Fruit fly (Drosophila melanogaster) ovary, adult (tissue): ENCODE results near the gene dsf.
A peak's percentile ranks its signal among the peaks of the same experiment; 100 is the strongest.

Experiments
- CG17801 ChIP-seq: fragments of 200-800 bp; optimal IDR thresholded peaks from 2 replicates; lab custom pipeline; 2019; ENCODE audit warnings: missing biosample characterization, mild to moderate bottlenecking, missing genetic modification characterization, moderate library complexity; ENCODE audit not compliant: partially characterized antibody

Gene dsf

dm6 chr2L:5925637-5926036 lies at the start of gene dsf:
TSS of gene dsf (plus strand) at chr2L:5925937.
- no peak for TF ChIP-seq CG17801 (GFP tag; lab: Kevin White, UChicago)

- peak; percentile 31 for TF ChIP-seq CG17801 (GFP tag; lab: Kevin White, UChicago)
Observed at dm6 chr2L:5876474-5877067, 49.2 kb upstream of the dsf start.

DNA sequence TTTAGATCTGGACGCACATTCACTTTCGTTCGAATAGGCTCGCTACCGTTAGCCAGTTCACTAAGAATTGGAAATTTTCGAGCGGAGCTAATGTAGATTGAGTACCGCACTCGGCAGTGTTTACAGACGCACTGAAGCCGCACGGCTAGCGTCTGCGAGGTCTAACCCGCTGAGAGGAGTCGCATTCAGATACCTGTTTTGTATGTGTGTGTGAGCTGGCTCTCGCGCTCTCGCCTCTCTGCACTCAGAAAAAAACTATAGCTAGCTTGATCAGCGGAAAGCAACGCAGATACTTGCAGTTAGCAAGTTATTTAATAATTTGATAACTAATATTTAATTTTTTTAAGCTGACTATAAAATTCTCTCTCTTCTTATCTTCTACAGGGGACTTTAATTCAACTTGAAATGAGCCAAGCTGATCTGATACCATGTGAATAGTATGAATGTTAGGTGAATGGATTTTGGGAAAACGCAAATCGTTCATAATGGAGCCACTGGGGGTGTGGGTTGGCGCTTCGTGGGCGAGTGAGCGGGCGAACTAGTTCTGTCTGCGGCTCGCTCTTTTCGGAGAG lies 46.3 kb upstream of the dsf start, which contains the start of gene rau:
TSS of gene rau (minus strand) at position 136 of the 572 bp plus-strand sequence.
- TF ChIP-seq CG17801 (GFP tag; lab: Kevin White, UChicago): peak; percentile 55

DNA sequence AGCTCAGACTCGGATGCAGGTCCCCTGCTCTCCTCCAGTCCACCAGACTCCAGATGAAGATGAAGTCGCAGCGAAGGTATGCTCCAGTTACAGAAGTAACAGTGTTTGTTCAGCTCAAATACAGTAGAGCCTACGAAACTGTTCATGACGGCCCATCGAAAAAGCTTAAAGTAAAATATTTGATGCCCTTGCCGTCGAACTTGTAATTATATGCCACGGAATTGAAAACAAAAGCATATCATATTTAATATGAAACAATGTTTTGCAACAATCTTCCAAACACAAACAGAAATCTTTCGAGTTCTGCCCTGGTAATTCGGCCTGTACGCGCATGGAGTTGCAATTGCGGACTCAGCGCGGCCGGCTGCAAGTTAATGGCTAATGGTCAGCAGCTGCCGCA lies 44.6 kb upstream of the dsf start:
- no peak for TF ChIP-seq CG17801 (GFP tag; lab: Kevin White, UChicago)

dm6 chr2L:5883441-5883840 lies 42.3 kb upstream of the dsf start, which contains the start of gene CG44574:
TSS of gene CG44574 (plus strand) at chr2L:5883741.
- no peak for TF ChIP-seq CG17801 (GFP tag; lab: Kevin White, UChicago)

- no peak for TF ChIP-seq CG17801 (GFP tag; lab: Kevin White, UChicago)
Observed at dm6 chr2L:5884674-5885073, 41.1 kb upstream of the dsf start, which contains the start of the genes Sfp26Ac and CG43185. TSS of gene Sfp26Ac (minus strand) at chr2L:5884774. TSS of gene CG43185 (plus strand) at chr2L:5884888.

- no peak for TF ChIP-seq CG17801 (GFP tag; lab: Kevin White, UChicago)
Observed at dm6 chr2L:5885702-5886101, 40.0 kb upstream of the dsf start, which contains the start of gene CG9029. TSS of gene CG9029 (plus strand) at chr2L:5886002.

DNA sequence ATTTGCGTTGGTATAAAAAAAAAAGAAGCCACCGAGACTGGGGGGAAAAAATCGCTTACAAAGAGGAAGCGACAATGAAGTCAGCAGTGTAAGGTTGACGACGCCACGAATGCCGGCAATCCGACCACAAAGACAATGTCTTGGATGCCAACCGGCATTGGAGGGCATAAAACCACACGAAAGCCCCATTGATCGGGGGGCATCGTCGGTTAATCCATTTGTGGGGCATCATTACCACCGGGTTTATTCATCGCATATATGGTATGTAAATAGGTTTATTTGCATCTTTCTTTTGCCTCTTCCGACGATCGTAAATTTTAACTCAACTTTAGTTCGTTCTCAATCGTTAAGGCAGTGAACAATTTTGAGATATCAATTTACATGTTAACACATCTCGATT lies 38.8 kb upstream of the dsf start:
- no peak for TF ChIP-seq CG17801 (GFP tag; lab: Kevin White, UChicago)

DNA sequence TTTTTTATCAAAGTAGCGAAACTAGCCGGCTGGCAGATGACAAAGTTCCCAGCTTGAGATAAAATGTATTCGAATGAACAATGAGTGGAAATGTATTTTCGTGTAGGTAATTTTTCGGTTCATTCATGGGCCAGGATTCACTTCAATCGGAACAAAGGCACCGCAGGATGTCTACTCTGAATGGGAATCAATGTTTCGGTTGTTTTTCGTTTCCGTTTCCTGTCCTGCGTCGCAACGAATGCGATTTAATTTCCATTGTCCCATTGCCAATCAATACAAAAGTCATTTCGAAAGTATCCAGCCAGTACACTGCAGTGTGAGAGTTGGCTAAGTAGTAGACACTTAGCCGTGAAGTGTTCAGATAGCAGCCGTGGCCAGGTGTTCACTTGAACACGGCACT lies 35.2 kb upstream of the dsf start:
- TF ChIP-seq CG17801 (GFP tag; lab: Kevin White, UChicago): no peak

dm6 chr2L:5892762-5893161 lies 33.0 kb upstream of the dsf start, which contains the start of gene Acp26Ab:
TSS of gene Acp26Ab (minus strand) at chr2L:5892862.
- no peak for TF ChIP-seq CG17801 (GFP tag; lab: Kevin White, UChicago)

DNA sequence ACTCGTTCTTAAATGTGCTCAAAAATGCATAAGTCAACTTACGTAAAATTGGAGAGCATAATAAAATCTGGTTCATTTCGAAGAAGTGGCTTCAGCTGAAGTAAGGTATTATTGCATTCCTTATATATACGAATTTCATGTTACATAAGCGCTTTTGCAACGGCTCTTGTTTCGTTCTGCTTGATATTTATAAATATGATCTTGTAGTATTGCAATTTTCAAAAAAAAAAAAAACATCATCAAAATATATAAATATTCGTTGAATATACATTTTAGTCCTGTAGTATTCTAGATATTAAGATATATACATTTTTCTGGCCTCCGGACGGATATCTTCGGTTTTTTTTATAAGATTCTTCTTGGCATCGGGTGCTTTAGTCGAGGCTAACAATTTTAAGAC lies 31.9 kb upstream of the dsf start, which contains the start of gene Acp26Aa:
TSS of gene Acp26Aa (minus strand) at position 101 of the 400 bp plus-strand sequence.
- no peak for TF ChIP-seq CG17801 (GFP tag; lab: Kevin White, UChicago)

- no peak for TF ChIP-seq CG17801 (GFP tag; lab: Kevin White, UChicago)
Observed at dm6 chr2L:5894533-5894932, 31.2 kb upstream of the dsf start.

dm6 chr2L:5899170-5899708 lies 26.5 kb upstream of the dsf start:
- TF ChIP-seq CG17801 (GFP tag; lab: Kevin White, UChicago): peak; percentile 24

DNA sequence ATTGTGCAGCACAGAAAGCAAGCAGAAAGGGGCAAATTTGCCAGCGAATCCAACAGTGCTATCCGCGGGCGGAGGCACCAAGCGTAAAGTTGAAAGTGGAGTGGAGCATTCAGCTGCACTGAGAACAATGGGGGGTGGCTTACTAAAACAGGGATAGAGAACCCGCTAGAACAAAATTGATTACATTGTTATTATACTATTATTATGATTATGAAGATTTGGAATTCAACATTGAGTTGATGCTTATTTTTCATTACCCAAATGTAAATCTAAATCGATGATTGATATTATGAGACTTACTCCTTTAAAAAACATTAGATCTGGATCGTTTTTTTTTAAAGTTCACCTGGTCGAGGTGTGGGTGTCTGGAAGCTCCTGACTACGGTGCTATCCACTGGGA lies 24.2 kb upstream of the dsf start:
- TF ChIP-seq CG17801 (GFP tag; lab: Kevin White, UChicago): no peak

- no peak for TF ChIP-seq CG17801 (GFP tag; lab: Kevin White, UChicago)
Observed at dm6 chr2L:5902898-5903297, 22.8 kb upstream of the dsf start.

- no peak for TF ChIP-seq CG17801 (GFP tag; lab: Kevin White, UChicago)
Observed at dm6 chr2L:5904585-5904984, 21.2 kb upstream of the dsf start, which contains the start of gene CG9021. TSS of gene CG9021 (minus strand) at chr2L:5904689.
